Fruit fly (Drosophila melanogaster): Measurements from ENCODE around the gene CG31697.
A peak's percentile ranks its signal among the peaks of the same experiment; 100 is the strongest.

Gene CG31697

DNA sequence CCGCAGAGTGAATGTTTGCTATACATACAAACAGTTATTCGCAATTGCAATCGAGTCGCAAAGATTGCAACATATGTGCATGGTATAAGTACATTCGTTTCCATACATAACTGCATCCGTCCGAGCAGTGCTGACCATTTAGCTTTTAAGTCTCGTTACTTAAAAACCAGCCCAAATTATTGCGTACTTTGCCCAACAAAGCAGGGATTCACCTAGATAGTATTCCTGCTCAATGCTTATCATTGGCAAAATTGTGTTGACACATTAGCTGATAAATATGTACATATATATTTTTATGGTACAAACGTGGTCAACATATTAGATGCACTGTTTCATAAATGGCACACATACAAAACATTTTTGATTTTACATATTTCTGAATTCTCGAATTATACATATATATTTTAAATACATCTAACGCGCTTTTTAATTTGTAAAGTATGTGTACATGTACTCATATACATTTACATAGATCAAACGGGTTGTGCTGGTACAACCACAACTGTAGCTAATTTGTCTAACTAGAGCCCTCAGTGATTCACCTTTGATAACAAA, 7.8 kb downstream of the CG31697 start (continued):
- TF ChIP-seq corto (GFP tag; optimal IDR thresholded peaks at IDR 0.05) (peak; percentile 3), CG7963 (GFP tag; IDR thresholded peaks at IDR 0.05; ENCODE audit: partially characterized antibody) (no peak), BtbVII (GFP tag; optimal IDR thresholded peaks at IDR 0.05) (no peak), Mes4 (GFP tag; optimal IDR thresholded peaks at IDR 0.05) (no peak), lbe (GFP tag; optimal IDR thresholded peaks at IDR 0.05) (peak; percentile 12), MBD-R2 (GFP tag; IDR thresholded peaks at IDR 0.05) (no peak), CG1024 (GFP tag; IDR thresholded peaks at IDR 0.05) (no peak), CG9727 (GFP tag; optimal IDR thresholded peaks at IDR 0.05) (no peak), shn (GFP tag; optimal IDR thresholded peaks at IDR 0.05) (no peak), CG34376 (GFP tag; optimal IDR thresholded peaks at IDR 0.05) (no peak), NK7.1 (GFP tag; optimal IDR thresholded peaks at IDR 0.05) (no peak), oc (tag; optimal IDR thresholded peaks at IDR 0.05) (no peak), CG2120 (GFP tag; optimal IDR thresholded peaks at IDR 0.05) (peak; percentile 7), pfk (GFP tag; optimal IDR thresholded peaks at IDR 0.05) (no peak), aop (GFP tag; IDR thresholded peaks at IDR 0.05) (no peak), CG18262 (tag; optimal IDR thresholded peaks at IDR 0.05) (no peak), sr (GFP tag; IDR thresholded peaks at IDR 0.05) (no peak), Med (GFP tag) (peak; percentile 34), CG2875 (GFP tag; optimal IDR thresholded peaks at IDR 0.05) (no peak), psq (GFP tag; optimal IDR thresholded peaks at IDR 0.05) (no peak), exex (tag; optimal IDR thresholded peaks at IDR 0.05) (peak; percentile 41), Bdp1 (GFP tag; optimal IDR thresholded peaks at IDR 0.05) (no peak), CG10366 (GFP tag; IDR thresholded peaks at IDR 0.05) (no peak), CG15479 (GFP tag; optimal IDR thresholded peaks at IDR 0.05) (peak; percentile 60), CG10654 (GFP tag; optimal IDR thresholded peaks at IDR 0.05) (no peak), lola (GFP tag; optimal IDR thresholded peaks at IDR 0.05) (no peak), Spps (tag; optimal IDR thresholded peaks at IDR 0.05) (no peak), rib (GFP tag; IDR thresholded peaks at IDR 0.05) (no peak), CG12942 (GFP tag; optimal IDR thresholded peaks at IDR 0.05) (no peak), CG31388 (GFP tag; optimal IDR thresholded peaks at IDR 0.05) (no peak), CG4617 (GFP tag; optimal IDR thresholded peaks at IDR 0.05; ENCODE audit: borderline replicate concordance) (no peak)

DNA sequence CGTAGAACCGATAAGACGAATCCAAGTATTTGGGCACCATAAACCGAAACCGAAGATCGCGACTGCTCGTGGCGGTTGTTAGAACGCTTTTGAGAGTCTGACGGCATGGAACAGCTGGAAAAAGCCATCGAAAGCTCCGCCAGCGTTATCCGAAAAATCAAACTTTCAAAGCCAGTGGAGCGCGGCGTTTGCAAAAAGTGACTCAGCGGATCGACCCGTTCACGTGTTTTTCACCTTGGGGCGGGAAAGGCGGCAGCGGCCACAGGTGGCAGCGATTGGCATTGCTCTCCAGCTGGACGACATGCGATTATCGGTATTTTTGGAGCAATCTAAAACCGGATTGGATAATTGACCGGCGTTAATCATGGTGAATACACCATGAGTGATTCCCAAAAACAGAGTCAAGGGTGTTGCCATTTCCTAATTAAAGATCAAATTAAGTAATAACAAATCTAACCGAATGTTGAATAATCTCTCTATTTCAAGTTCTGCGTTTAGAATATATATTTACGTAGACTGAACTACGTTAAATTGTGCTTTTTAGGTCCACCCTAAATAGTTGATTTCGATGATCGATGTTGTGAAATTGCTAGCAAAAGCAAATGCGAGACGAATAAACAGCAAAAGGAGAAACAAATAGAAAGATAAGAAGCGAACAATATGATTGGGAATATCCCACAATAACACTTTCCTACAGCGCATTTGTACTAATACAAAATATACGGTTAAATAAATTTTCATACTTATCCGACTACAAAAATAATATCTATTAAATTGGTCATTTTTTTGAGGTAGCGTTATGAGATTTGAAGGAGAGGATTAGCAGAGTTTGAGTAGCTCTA, 11.8 kb downstream of the CG31697 start, which contains the start of gene CG10337:
Gene CG10337, minus strand, starts transcription at position 91 of the 842 bp plus-strand sequence.
- TF ChIP-seq CG5180 (GFP tag; optimal IDR thresholded peaks at IDR 0.05), result peak; percentile 37
- TF ChIP-seq Doc3 (GFP tag; IDR thresholded peaks at IDR 0.05; ENCODE audit: partially characterized antibody), result no peak
- TF ChIP-seq seq (GFP tag; IDR thresholded peaks at IDR 0.05), result no peak
- no peak for TF ChIP-seq chm (GFP tag; IDR thresholded peaks at IDR 0.05)
- TF ChIP-seq CG11398 (GFP tag; optimal IDR thresholded peaks at IDR 0.05), result peak; percentile 31
- no peak for TF ChIP-seq cad (GFP tag; optimal IDR thresholded peaks at IDR 0.05)
- no peak for TF ChIP-seq Dfd (GFP tag; optimal IDR thresholded peaks at IDR 0.05)
- TF ChIP-seq ind (GFP tag; optimal IDR thresholded peaks at IDR 0.05), result no peak
- TF ChIP-seq NC2α (GFP tag; optimal IDR thresholded peaks at IDR 0.05), result no peak
- TF ChIP-seq CG3281 (GFP tag; optimal IDR thresholded peaks at IDR 0.05), result peak; percentile 80
- TF ChIP-seq Gsc (GFP tag; IDR thresholded peaks at IDR 0.05), result no peak
- peak; percentile 17 for TF ChIP-seq CG4328 (GFP tag; optimal IDR thresholded peaks at IDR 0.05)
- peak; percentile 55; the same call in 1 of the 3 replicates for TF ChIP-seq dysf (GFP tag; IDR thresholded peaks at IDR 0.05)
- TF ChIP-seq psq (GFP tag; optimal IDR thresholded peaks at IDR 0.05), result peak; percentile 86
- TF ChIP-seq CG4854 (GFP tag; optimal IDR thresholded peaks at IDR 0.05), result no peak
- no peak for TF ChIP-seq maf-S (GFP tag; optimal IDR thresholded peaks at IDR 0.05)
- peak; percentile 61 for TF ChIP-seq ftz-f1 (GFP tag; optimal IDR thresholded peaks at IDR 0.05)
- TF ChIP-seq insv (GFP tag; optimal IDR thresholded peaks at IDR 0.05), result peak in 1 of 2 experiments; percentile 11
- TF ChIP-seq lilli (GFP tag; optimal IDR thresholded peaks at IDR 0.05), result peak; percentile 70
- TF ChIP-seq Oli (tag; optimal IDR thresholded peaks at IDR 0.05), result no peak

All from whole organism, embryonic.